Fruit fly (Drosophila melanogaster): ENCODE measurements around the gene Syx17.

Gene Syx17

DNA sequence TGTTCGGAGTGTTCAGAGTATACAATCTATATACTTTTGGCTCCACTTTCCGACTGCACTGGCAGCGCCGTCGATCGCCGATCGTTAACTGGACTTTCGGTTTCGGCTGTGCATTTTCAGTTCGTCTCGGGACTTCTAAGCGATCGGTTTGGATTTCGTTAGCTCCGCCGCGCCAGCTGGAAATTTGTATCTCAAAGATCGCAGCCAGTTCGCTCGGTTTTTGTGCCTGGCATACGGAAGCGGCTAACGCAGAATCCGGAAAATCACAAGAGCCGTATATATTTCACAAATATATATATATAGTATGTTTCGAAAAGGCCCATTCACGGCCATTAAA is 19.0 kb upstream of the Syx17 start, which contains the start of gene slow (continued):
- TF ChIP-seq CG4360 (GFP tag; IDR thresholded peaks at IDR 0.05), result peak; percentile 44; the same call in 1 of the 2 replicates
- TF ChIP-seq slou (GFP tag; optimal IDR thresholded peaks at IDR 0.05), result no peak
- TF ChIP-seq E2f1 (GFP tag; IDR thresholded peaks at IDR 0.05), result no peak
- no peak for TF ChIP-seq CG1529 (GFP tag; optimal IDR thresholded peaks at IDR 0.05)
- TF ChIP-seq Tbp (GFP tag; optimal IDR thresholded peaks at IDR 0.05), result no peak
- TF ChIP-seq CG17568 (GFP tag; optimal IDR thresholded peaks at IDR 0.05), result no peak
- no peak for TF ChIP-seq corto (GFP tag; optimal IDR thresholded peaks at IDR 0.05)
- no peak for TF ChIP-seq Mad (GFP tag; optimal IDR thresholded peaks at IDR 0.05)
- TF ChIP-seq CG34376 (GFP tag; optimal IDR thresholded peaks at IDR 0.05), result no peak
- TF ChIP-seq CG10959 (GFP tag; IDR thresholded peaks at IDR 0.05), result no peak
- TF ChIP-seq odd (GFP tag; optimal IDR thresholded peaks at IDR 0.05), result no peak
- TF ChIP-seq mirr (GFP tag; optimal IDR thresholded peaks at IDR 0.05), result no peak
- TF ChIP-seq lab (GFP tag; optimal IDR thresholded peaks at IDR 0.05), result no peak
- TF ChIP-seq slp2 (GFP tag; optimal IDR thresholded peaks at IDR 0.05), result no peak
- TF ChIP-seq CG10267 (tag; optimal IDR thresholded peaks at IDR 0.05), result no peak
- no peak for TF ChIP-seq dimm (GFP tag; IDR thresholded peaks at IDR 0.05)
- no peak for TF ChIP-seq Bdp1 (GFP tag; optimal IDR thresholded peaks at IDR 0.05)
- TF ChIP-seq CG2875 (GFP tag; optimal IDR thresholded peaks at IDR 0.05), result no peak
- TF ChIP-seq Hand (GFP tag; optimal IDR thresholded peaks at IDR 0.05), result no peak
- no peak for TF ChIP-seq Hr51 (GFP tag; optimal IDR thresholded peaks at IDR 0.05)
- TF ChIP-seq CG6791 (GFP tag; IDR thresholded peaks at IDR 0.05; ENCODE audit: partially characterized antibody), result 0 out of 3 replicates have a peak, but pooled peaks have one; percentile 30
- no peak for TF ChIP-seq tna (GFP tag; IDR thresholded peaks at IDR 0.05; ENCODE audit: partially characterized antibody)
- no peak for TF ChIP-seq zf30C (GFP tag; optimal IDR thresholded peaks at IDR 0.05)
- TF ChIP-seq CG34422 (GFP tag; IDR thresholded peaks at IDR 0.05), result no peak
- TF ChIP-seq NfI (GFP tag; optimal IDR thresholded peaks at IDR 0.05), result no peak
- no peak for TF ChIP-seq kah (GFP tag; optimal IDR thresholded peaks at IDR 0.05)
- peak; percentile 86 for TF ChIP-seq Sry-β (GFP tag; optimal IDR thresholded peaks at IDR 0.05)
- TF ChIP-seq wdn (GFP tag; IDR thresholded peaks at IDR 0.05), result no peak
- no peak for TF ChIP-seq salm (tag; optimal IDR thresholded peaks at IDR 0.05)
- no peak for TF ChIP-seq vvl (GFP tag; IDR thresholded peaks at IDR 0.05)
- TF ChIP-seq Hmx (GFP tag; optimal IDR thresholded peaks at IDR 0.05), result no peak
- no peak for TF ChIP-seq Elba2 (GFP tag; optimal IDR thresholded peaks at IDR 0.05)
- TF ChIP-seq h (optimal IDR thresholded peaks at IDR 0.05), result no peak
- no peak for TF ChIP-seq sd (tag; optimal IDR thresholded peaks at IDR 0.05)
- peak; percentile 88 for TF ChIP-seq CG5180 (GFP tag; optimal IDR thresholded peaks at IDR 0.05)
- peak; percentile 12 for TF ChIP-seq CG6254 (GFP tag; optimal IDR thresholded peaks at IDR 0.05)
- TF ChIP-seq CG15269 (tag; optimal IDR thresholded peaks at IDR 0.05), result no peak
- TF ChIP-seq Hr78 (GFP tag; optimal IDR thresholded peaks at IDR 0.05), result no peak
- no peak for TF ChIP-seq CG10654 (GFP tag; optimal IDR thresholded peaks at IDR 0.05)
- TF ChIP-seq dati (GFP tag; IDR thresholded peaks at IDR 0.05), result no peak
- no peak for TF ChIP-seq CG6689 (GFP tag; IDR thresholded peaks at IDR 0.05)
- no peak for TF ChIP-seq CG11560 (tag; IDR thresholded peaks at IDR 0.05)
- no peak for TF ChIP-seq az2 (GFP tag; optimal IDR thresholded peaks at IDR 0.05)
- TF ChIP-seq MTF-1 (GFP tag; optimal IDR thresholded peaks at IDR 0.05; ENCODE audit: borderline replicate concordance), result peak; percentile 22
- TF ChIP-seq Xrp1 (GFP tag; IDR thresholded peaks at IDR 0.05), result no peak
- TF ChIP-seq CG10274 (GFP tag; optimal IDR thresholded peaks at IDR 0.05), result no peak
- no peak for TF ChIP-seq Oli (tag; optimal IDR thresholded peaks at IDR 0.05)
- TF ChIP-seq ci (GFP tag; IDR thresholded peaks at IDR 0.05), result 0 out of 3 replicates have a peak, but pooled peaks have one; percentile 51
- TF ChIP-seq CG13775 (GFP tag; optimal IDR thresholded peaks at IDR 0.05), result no peak
- TF ChIP-seq fru (optimal IDR thresholded peaks at IDR 0.05), result no peak
- TF ChIP-seq hb (GFP tag; IDR thresholded peaks at IDR 0.05; ENCODE audit: partially characterized antibody), result 0 out of 3 replicates have a peak, but pooled peaks have one; percentile 20
- no peak for TF ChIP-seq nom (GFP tag; optimal IDR thresholded peaks at IDR 0.05)
